Fruit fly (Drosophila melanogaster): Measurements from ENCODE around the gene Madm.

DNA sequence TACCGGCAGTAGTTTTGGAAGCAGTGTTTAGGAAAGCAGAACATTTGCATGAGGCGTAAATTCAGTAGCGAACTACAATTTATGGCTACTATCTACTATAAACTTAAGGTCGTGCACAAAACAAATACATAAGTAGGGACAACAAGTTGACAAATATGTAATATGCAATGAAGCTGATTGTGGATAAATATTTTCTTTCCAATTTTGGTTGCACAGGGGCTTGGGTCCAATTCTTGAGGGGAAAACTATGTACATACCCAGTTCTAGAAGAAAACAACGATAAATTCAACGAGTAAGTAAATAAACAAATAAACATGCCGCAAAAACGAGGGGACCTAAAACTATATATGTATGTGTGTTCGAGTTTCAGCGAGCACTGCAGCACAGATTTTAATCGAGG lies 18.7 kb downstream of the Madm start:
- no peak for TF ChIP-seq Dfd (GFP tag; optimal IDR thresholded peaks at IDR 0.05)
- TF ChIP-seq foxo (GFP tag; optimal IDR thresholded peaks at IDR 0.05) = no peak
- TF ChIP-seq Hr78 (GFP tag; optimal IDR thresholded peaks at IDR 0.05) = no peak
- TF ChIP-seq Myc (optimal IDR thresholded peaks at IDR 0.05) = no peak
- no peak for TF ChIP-seq usp (GFP tag; optimal IDR thresholded peaks at IDR 0.05)
- TF ChIP-seq Hnf4 (GFP tag; optimal IDR thresholded peaks at IDR 0.05) = no peak
- no peak for TF ChIP-seq pan (optimal IDR thresholded peaks at IDR 0.05)
- TF ChIP-seq jim (GFP tag; optimal IDR thresholded peaks at IDR 0.05) = no peak
- TF ChIP-seq CG32264 (GFP tag; optimal IDR thresholded peaks at IDR 0.05) = no peak
- no peak for TF ChIP-seq rgr (GFP tag; optimal IDR thresholded peaks at IDR 0.05)
- TF ChIP-seq GATAd (GFP tag; optimal IDR thresholded peaks at IDR 0.05) = no peak
- no peak for TF ChIP-seq N (GFP tag; optimal IDR thresholded peaks at IDR 0.05)
